Fruit fly (Drosophila melanogaster): Measurements from ENCODE around the gene CG42592.

Gene CG42592

DNA sequence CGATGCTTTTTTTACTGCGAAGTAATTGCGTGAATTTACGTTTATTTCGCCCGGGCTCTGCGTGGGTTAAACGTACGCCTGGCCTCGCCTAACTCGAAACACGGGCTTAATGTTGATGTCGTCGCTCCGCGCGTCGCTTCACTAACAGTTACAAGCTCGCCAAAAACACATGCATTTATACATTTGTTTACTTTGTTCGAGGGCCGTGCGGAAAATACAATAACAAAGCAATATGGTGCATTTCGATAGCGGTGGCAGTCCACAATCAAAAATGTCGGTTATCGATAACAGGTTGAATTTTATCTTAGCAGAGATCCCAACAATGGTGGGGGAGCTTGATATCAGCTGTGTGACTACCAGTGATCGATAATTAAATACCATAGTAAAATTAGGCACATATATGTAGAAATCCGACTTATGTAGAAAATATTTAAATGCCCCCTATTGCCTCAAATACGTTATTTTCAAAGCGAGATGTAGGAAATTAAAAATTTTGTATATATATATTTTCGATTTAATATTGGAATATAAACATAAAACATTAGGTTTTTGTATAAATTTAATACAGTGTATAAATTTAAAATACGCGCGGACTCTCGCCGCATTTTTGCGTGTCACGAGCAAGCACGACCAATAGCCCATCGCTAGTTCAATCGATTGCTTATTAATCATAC is 32.7 kb upstream of the CG42592 start, which contains the start of gene Zip99C:
TSS of gene Zip99C (minus strand) at position 220 of the 674 bp plus-strand sequence.
- TF ChIP-seq dsf (GFP tag; optimal IDR thresholded peaks at IDR 0.05; ENCODE audit: borderline replicate concordance): peak; percentile 67
- TF ChIP-seq fru (GFP tag; optimal IDR thresholded peaks at IDR 0.05): peak; percentile 34
- TF ChIP-seq rgr (GFP tag; optimal IDR thresholded peaks at IDR 0.05): no peak
- TF ChIP-seq h (GFP tag; optimal IDR thresholded peaks at IDR 0.05): peak; percentile 31
- no peak for TF ChIP-seq Vsx2 (GFP tag; optimal IDR thresholded peaks at IDR 0.05; ENCODE audit: partially characterized antibody)
- peak; percentile 25 for TF ChIP-seq Sp1 (GFP tag; optimal IDR thresholded peaks at IDR 0.05)
- TF ChIP-seq CG32264 (GFP tag; optimal IDR thresholded peaks at IDR 0.05): no peak
- peak; percentile 45 for TF ChIP-seq OdsH (GFP tag; optimal IDR thresholded peaks at IDR 0.05)
- peak; percentile 62 for TF ChIP-seq sage (GFP tag; optimal IDR thresholded peaks at IDR 0.05)
- peak; percentile 6 for TF ChIP-seq Dif (GFP tag; optimal IDR thresholded peaks at IDR 0.05; ENCODE audit: partially characterized antibody)
- TF ChIP-seq CG9705 (GFP tag; optimal IDR thresholded peaks at IDR 0.05): peak; percentile 26
- TF ChIP-seq psq (GFP tag; optimal IDR thresholded peaks at IDR 0.05): peak; percentile 32
- no peak for TF ChIP-seq tai (GFP tag; optimal IDR thresholded peaks at IDR 0.05)
- TF ChIP-seq HLH106 (tag; optimal IDR thresholded peaks at IDR 0.05): peak; percentile 41
- no peak for TF ChIP-seq br (GFP tag; optimal IDR thresholded peaks at IDR 0.05)
- TF ChIP-seq sv (GFP tag; optimal IDR thresholded peaks at IDR 0.05): peak; percentile 27
- no peak for TF ChIP-seq Rel (GFP tag; optimal IDR thresholded peaks at IDR 0.05)
- peak; percentile 74 for TF ChIP-seq Rel (tag; optimal IDR thresholded peaks at IDR 0.05)
- peak; percentile 86 for TF ChIP-seq brk (GFP tag; optimal IDR thresholded peaks at IDR 0.05)
- TF ChIP-seq Hr83 (GFP tag; optimal IDR thresholded peaks at IDR 0.05; ENCODE audit: poor library complexity, severe bottlenecking): peak; percentile 58
- no peak for TF ChIP-seq N (GFP tag; optimal IDR thresholded peaks at IDR 0.05)
- peak; percentile 51 for TF ChIP-seq Hnf4 (GFP tag; optimal IDR thresholded peaks at IDR 0.05)
- peak; percentile 32 for TF ChIP-seq woc (GFP tag; optimal IDR thresholded peaks at IDR 0.05)
- TF ChIP-seq ey (GFP tag; optimal IDR thresholded peaks at IDR 0.05): no peak
- peak; percentile 13 for TF ChIP-seq GATAd (GFP tag; optimal IDR thresholded peaks at IDR 0.05)
- TF ChIP-seq foxo (GFP tag; optimal IDR thresholded peaks at IDR 0.05): peak in 1 of 2 experiments; percentile 58
- TF ChIP-seq Jra (GFP tag; optimal IDR thresholded peaks at IDR 0.05): peak; percentile 89

DNA sequence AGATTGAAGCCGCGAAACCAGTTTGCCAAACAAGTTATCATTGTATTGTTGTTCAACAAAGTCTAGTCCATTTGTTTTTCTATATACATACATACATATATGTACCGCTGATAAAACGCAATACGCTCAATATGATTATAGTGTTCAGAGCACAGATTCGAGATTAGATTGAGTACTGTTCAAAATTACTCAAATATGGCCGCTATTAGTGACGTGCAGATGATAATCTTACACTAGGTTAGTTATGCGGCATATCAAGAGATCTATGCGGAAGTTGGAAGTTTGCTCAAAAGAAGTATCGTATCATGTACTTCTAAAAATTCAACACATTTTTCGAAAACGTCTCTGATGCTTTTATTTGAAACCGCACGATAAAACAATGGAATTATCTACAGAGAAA is 31.8 kb upstream of the CG42592 start:
- TF ChIP-seq brk (GFP tag; optimal IDR thresholded peaks at IDR 0.05) (no peak), Rel (GFP tag; optimal IDR thresholded peaks at IDR 0.05) (no peak), Rel (tag; optimal IDR thresholded peaks at IDR 0.05) (no peak), fru (GFP tag; optimal IDR thresholded peaks at IDR 0.05) (no peak), Abd-B (GFP tag; optimal IDR thresholded peaks at IDR 0.05) (no peak)

DNA sequence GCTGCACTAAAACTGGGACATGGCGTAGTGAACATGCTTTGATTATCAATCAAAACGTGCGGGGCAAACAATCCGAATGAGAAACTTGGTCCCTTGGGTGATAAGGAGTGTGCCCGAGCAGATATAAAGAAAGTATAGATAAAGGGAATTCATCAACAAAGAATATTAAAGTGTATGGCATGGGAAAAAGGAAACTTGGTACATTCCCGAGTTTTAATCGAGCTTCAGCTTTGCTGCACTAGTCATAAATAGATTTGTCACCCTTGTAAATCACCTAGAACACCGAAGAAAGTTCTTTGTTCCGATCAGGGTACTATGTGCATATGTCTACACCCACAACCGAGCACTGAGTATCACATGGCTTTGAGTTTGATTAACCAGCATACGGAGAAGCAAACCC is 31.4 kb upstream of the CG42592 start:
- no peak for TF ChIP-seq Rel (GFP tag; optimal IDR thresholded peaks at IDR 0.05)
- peak; percentile 99 for TF ChIP-seq Rel (tag; optimal IDR thresholded peaks at IDR 0.05)
- TF ChIP-seq rgr (GFP tag; optimal IDR thresholded peaks at IDR 0.05): no peak

DNA sequence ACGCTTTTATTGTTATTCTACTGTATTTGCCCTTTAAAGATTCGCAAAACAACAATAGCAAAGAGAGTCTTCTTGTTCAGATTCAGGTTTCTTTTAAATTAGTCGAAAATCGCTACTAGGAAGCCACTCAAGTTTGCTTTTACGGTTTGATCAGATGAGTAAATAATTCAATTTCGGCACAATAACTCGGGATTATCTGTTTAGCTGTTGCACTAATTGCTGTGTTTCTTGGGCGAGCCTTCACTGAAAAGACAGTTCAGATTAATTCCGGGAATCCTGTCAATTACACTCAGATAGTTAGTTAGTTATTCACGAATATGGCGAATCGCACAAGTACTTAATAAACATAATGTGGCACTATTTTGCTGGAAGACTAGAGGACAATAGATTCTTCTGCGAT is 30.6 kb upstream of the CG42592 start:
- peak; percentile 41 for TF ChIP-seq OdsH (GFP tag; optimal IDR thresholded peaks at IDR 0.05)
- no peak for TF ChIP-seq tai (GFP tag; optimal IDR thresholded peaks at IDR 0.05)
- TF ChIP-seq foxo (GFP tag; optimal IDR thresholded peaks at IDR 0.05): peak in 1 of 2 experiments; percentile 4
- TF ChIP-seq Sp1 (GFP tag; optimal IDR thresholded peaks at IDR 0.05): peak; percentile 22
- no peak for TF ChIP-seq dl (GFP tag; optimal IDR thresholded peaks at IDR 0.05; ENCODE audit: insufficient read depth in 1 of 2, partially characterized antibody in 2 of 2)
- TF ChIP-seq jim (GFP tag; optimal IDR thresholded peaks at IDR 0.05): no peak
- TF ChIP-seq Hr83 (GFP tag; optimal IDR thresholded peaks at IDR 0.05; ENCODE audit: poor library complexity, severe bottlenecking): peak; percentile 69
- TF ChIP-seq Hnf4 (GFP tag; optimal IDR thresholded peaks at IDR 0.05): peak; percentile 5
- TF ChIP-seq rgr (GFP tag; optimal IDR thresholded peaks at IDR 0.05): peak; percentile 66
- no peak for TF ChIP-seq Rel (GFP tag; optimal IDR thresholded peaks at IDR 0.05)
- TF ChIP-seq Rel (tag; optimal IDR thresholded peaks at IDR 0.05): no peak

DNA sequence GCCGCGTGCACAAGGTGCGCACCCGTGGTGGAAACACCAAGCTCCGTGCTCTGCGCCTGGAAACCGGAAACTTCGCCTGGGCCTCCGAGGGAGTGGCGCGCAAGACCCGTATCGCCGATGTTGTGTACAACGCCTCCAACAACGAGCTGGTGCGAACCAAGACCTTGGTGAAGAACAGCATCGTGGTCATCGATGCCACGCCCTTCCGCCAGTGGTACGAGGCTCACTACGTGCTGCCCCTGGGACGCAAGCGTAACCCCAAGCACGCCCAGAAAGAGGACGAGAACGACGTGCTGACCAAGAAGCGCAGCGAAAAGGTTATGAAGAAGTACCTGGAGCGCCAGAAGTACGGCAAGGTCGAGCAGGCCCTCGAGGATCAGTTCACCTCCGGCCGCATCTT is 26.7 kb upstream of the CG42592 start:
- no peak for TF ChIP-seq jim (GFP tag; optimal IDR thresholded peaks at IDR 0.05)
- TF ChIP-seq Dfd (GFP tag; optimal IDR thresholded peaks at IDR 0.05): no peak
- no peak for TF ChIP-seq dmrt93B (GFP tag; optimal IDR thresholded peaks at IDR 0.05)
- TF ChIP-seq sv (GFP tag; optimal IDR thresholded peaks at IDR 0.05): no peak
- TF ChIP-seq lola (GFP tag; optimal IDR thresholded peaks at IDR 0.05): no peak
- TF ChIP-seq CG32264 (GFP tag; optimal IDR thresholded peaks at IDR 0.05): no peak
- TF ChIP-seq Jra (GFP tag; optimal IDR thresholded peaks at IDR 0.05): no peak
- TF ChIP-seq dsf (GFP tag; optimal IDR thresholded peaks at IDR 0.05; ENCODE audit: borderline replicate concordance): no peak
- TF ChIP-seq br (GFP tag; optimal IDR thresholded peaks at IDR 0.05): no peak
- TF ChIP-seq rgr (GFP tag; optimal IDR thresholded peaks at IDR 0.05): no peak
- no peak for TF ChIP-seq foxo (GFP tag; optimal IDR thresholded peaks at IDR 0.05)
- no peak for TF ChIP-seq N (GFP tag; optimal IDR thresholded peaks at IDR 0.05)

All from whole organism, wandering third instar larva.